Worm (Caenorhabditis elegans): ENCODE results near the gene ZK721.3.

DNA sequence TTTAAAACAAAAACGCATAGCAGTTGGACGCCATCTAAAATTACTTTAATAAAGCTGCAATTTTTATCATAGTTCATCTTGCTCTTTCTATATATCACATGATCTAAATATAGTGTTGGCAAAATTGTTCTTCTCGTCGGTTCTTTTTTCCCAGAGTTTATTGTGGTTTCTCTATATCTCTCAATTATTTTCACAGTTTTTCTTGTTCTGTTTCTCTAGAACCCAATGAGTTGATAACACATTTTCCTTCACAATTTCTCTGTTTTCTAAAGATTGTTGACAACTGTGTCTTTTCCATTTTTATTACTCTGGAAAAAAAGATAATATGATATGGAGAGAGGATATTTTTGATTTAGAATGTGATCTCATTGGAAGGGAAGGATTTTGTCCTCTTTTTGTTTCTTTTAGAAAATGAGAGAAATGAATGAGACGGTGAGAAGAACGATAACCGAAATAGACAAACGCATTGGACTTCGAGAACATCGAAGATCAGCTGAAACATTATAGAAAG lies 30.0 kb upstream of the ZK721.3 start:
- TF ChIP-seq R02D3.7 (tag; optimal IDR thresholded peaks at IDR 0.05) (no peak), ceh-16 (tag; optimal IDR thresholded peaks at IDR 0.05) (no peak), ztf-4 (tag; optimal IDR thresholded peaks at IDR 0.05) (no peak), lin-13 (GFP tag; optimal IDR thresholded peaks at IDR 0.05) (no peak), sma-9 (GFP tag; optimal IDR thresholded peaks at IDR 0.05) (no peak), sma-9 (tag; optimal IDR thresholded peaks at IDR 0.05) (no peak), fos-1 (tag; optimal IDR thresholded peaks at IDR 0.05) (no peak), unc-55 (GFP tag; optimal IDR thresholded peaks at IDR 0.05) (no peak), elt-3 (tag; optimal IDR thresholded peaks at IDR 0.05) (no peak), ceh-82 (tag; optimal IDR thresholded peaks at IDR 0.05) (no peak), egl-27 (tag; optimal IDR thresholded peaks at IDR 0.05) (no peak), ama-1 (optimal IDR thresholded peaks at IDR 0.05) (no peak)

Measured in whole organism, L2 larva.